Fruit fly (Drosophila melanogaster) whole organism, embryonic: Measurements from ENCODE around the gene clumsy.
A peak's percentile ranks its signal among the peaks of the same experiment; 100 is the strongest.

Source experiments
- Adf1 ChIP-seq: fragments of 200-800 bp; sonication (Bioruptor generic); IDR thresholded peaks from 2 replicates; pipeline ENCODE4 v1.3.6; 2022; ENCODE audit warnings: missing biosample characterization, missing genetic modification characterization
- B-H1 ChIP-seq: fragments of 200-800 bp; sonication (Bioruptor generic); IDR thresholded peaks from 3 replicates; pipeline ENCODE4 v1.3.6; 2022; ENCODE audit warnings: missing biosample characterization, missing genetic modification characterization
- Blimp-1 ChIP-seq: fragments of 200-800 bp; sonication (Bioruptor generic); optimal IDR thresholded peaks from 3 replicates; lab custom pipeline; 2018; ENCODE audit warnings: missing biosample characterization, missing genetic modification characterization, mild to moderate bottlenecking, moderate library complexity, missing genetic modification reagents
- CG10274 ChIP-seq: fragments of 200-800 bp; sonication (Bioruptor generic); optimal IDR thresholded peaks from 3 replicates; lab custom pipeline; 2017; ENCODE audit warnings: missing biosample characterization, mild to moderate bottlenecking, missing genetic modification characterization
- CG10543 ChIP-seq: fragments of 200-800 bp; sonication (Bioruptor generic); optimal IDR thresholded peaks from 3 replicates; lab custom pipeline; 2017; ENCODE audit warnings: missing biosample characterization, mild to moderate bottlenecking, missing genetic modification characterization, moderate library complexity
- CG11093 ChIP-seq: fragments of 200-800 bp; sonication (Bioruptor generic); IDR thresholded peaks from 3 replicates; pipeline ENCODE4 v1.3.6; 2022; ENCODE audit warnings: missing biosample characterization, missing genetic modification characterization
- CG11696 ChIP-seq: fragments of 200-800 bp; sonication (Bioruptor generic); IDR thresholded peaks from 2 replicates; pipeline ENCODE4 v1.3.6; 2022; ENCODE audit warnings: missing biosample characterization, missing genetic modification characterization
- CG12071 ChIP-seq: fragments of 200-800 bp; sonication (Bioruptor generic); optimal IDR thresholded peaks from 3 replicates; lab custom pipeline; 2018; ENCODE audit warnings: missing biosample characterization, mild to moderate bottlenecking, missing genetic modification characterization
- CG12219 ChIP-seq: fragments of 200-800 bp; sonication (Bioruptor generic); optimal IDR thresholded peaks from 3 replicates; lab custom pipeline; 2018; ENCODE audit warnings: missing biosample characterization, mild to moderate bottlenecking, missing genetic modification characterization
- CG13624 ChIP-seq: fragments of 200-800 bp; sonication (Bioruptor generic); optimal IDR thresholded peaks from 2 replicates; lab custom pipeline; 2016; ENCODE audit warnings: missing biosample characterization, missing genetic modification characterization
- CG13775 ChIP-seq: fragments of 200-800 bp; sonication (Bioruptor generic); optimal IDR thresholded peaks from 3 replicates; lab custom pipeline; 2017; ENCODE audit warnings: missing biosample characterization, mild to moderate bottlenecking, missing genetic modification characterization
- CG13894 ChIP-seq: fragments of 200-800 bp; sonication (Bioruptor generic); optimal IDR thresholded peaks from 3 replicates; lab custom pipeline; 2018; ENCODE audit warnings: missing biosample characterization, mild to moderate bottlenecking, missing genetic modification characterization, moderate library complexity
- CG14441 ChIP-seq: fragments of 200-800 bp; sonication (Bioruptor generic); IDR thresholded peaks from 2 replicates; pipeline ENCODE4 v1.3.6; 2022; ENCODE audit warnings: missing biosample characterization, missing genetic modification characterization
- CG14710 ChIP-seq: fragments of 200-800 bp; sonication (Bioruptor generic); optimal IDR thresholded peaks from 3 replicates; lab custom pipeline; 2019; ENCODE audit warnings: missing biosample characterization, mild to moderate bottlenecking, missing genetic modification characterization, moderate library complexity
- CG1603 ChIP-seq: fragments of 200-800 bp; sonication (Bioruptor generic); optimal IDR thresholded peaks from 2 replicates; lab custom pipeline; 2019; ENCODE audit warnings: missing biosample characterization, mild to moderate bottlenecking, missing genetic modification characterization, moderate library complexity
- CG16863 ChIP-seq: fragments of 200-800 bp; sonication (Bioruptor generic); optimal IDR thresholded peaks from 3 replicates; lab custom pipeline; 2016; ENCODE audit warnings: missing biosample characterization, missing genetic modification characterization
- CG17802 ChIP-seq: fragments of 200-800 bp; sonication (Bioruptor generic); optimal IDR thresholded peaks from 2 replicates; lab custom pipeline; 2018; ENCODE audit warnings: missing biosample characterization, mild to moderate bottlenecking, missing genetic modification characterization, moderate library complexity
- CG30020 ChIP-seq: fragments of 200-800 bp; optimal IDR thresholded peaks from 2 replicates; lab custom pipeline; 2019; ENCODE audit warnings: missing biosample characterization, mild to moderate bottlenecking, missing genetic modification characterization, moderate library complexity
- CG30403 ChIP-seq: fragments of 200-800 bp; sonication (Bioruptor generic); optimal IDR thresholded peaks from 3 replicates; lab custom pipeline; 2016; ENCODE audit warnings: missing biosample characterization, missing genetic modification characterization
- CG31365 ChIP-seq: fragments of 200-800 bp; sonication (Bioruptor generic); optimal IDR thresholded peaks from 2 replicates; lab custom pipeline; 2018; ENCODE audit warnings: missing biosample characterization, mild to moderate bottlenecking, missing genetic modification characterization
- CG34224 ChIP-seq: fragments of 200-800 bp; sonication (Bioruptor generic); IDR thresholded peaks from 3 replicates; pipeline ENCODE4 v1.3.6; 2022; ENCODE audit warnings: missing biosample characterization, missing genetic modification characterization; ENCODE audit not compliant: partially characterized antibody
- CG3726 ChIP-seq: fragments of 200-800 bp; sonication (Bioruptor generic); IDR thresholded peaks from 3 replicates; pipeline ENCODE4, ENCODE4 v1.3.6; 2022; ENCODE audit warnings: missing biosample characterization, missing genetic modification characterization
- CG3847 ChIP-seq: fragments of 200-800 bp; sonication (Bioruptor generic); IDR thresholded peaks from 2 replicates; pipeline ENCODE4 v1.3.6; 2022; ENCODE audit warnings: missing biosample characterization, missing genetic modification characterization
- CG5180 ChIP-seq: fragments of 200-800 bp; sonication (Bioruptor generic); optimal IDR thresholded peaks from 3 replicates; lab custom pipeline; 2017; ENCODE audit warnings: missing biosample characterization, missing genetic modification characterization, mild to moderate bottlenecking, moderate library complexity, missing genetic modification reagents
- CG6175 ChIP-seq: fragments of 200-800 bp; sonication (Bioruptor generic); IDR thresholded peaks from 3 replicates; pipeline ENCODE4 v1.3.6; 2022; ENCODE audit warnings: missing biosample characterization, missing genetic modification characterization
- CoRest ChIP-seq: fragments of 200-800 bp; sonication (Bioruptor generic); optimal IDR thresholded peaks from 3 replicates; lab custom pipeline; 2018; ENCODE audit warnings: missing biosample characterization, mild to moderate bottlenecking, missing genetic modification characterization, moderate library complexity
- Deaf1 ChIP-seq: fragments of 200-800 bp; optimal IDR thresholded peaks from 3 replicates; lab custom pipeline; 2019; ENCODE audit warnings: missing biosample characterization, mild to moderate bottlenecking, missing genetic modification characterization, moderate library complexity
- Dref ChIP-seq: fragments of 200-800 bp; sonication (Bioruptor generic); IDR thresholded peaks from 2 replicates; pipeline ENCODE4 v1.3.6; 2022; ENCODE audit warnings: missing biosample characterization, missing genetic modification characterization
- Ets65A ChIP-seq: fragments of 200-800 bp; sonication (Bioruptor generic); peaks from one replicate; lab custom pipeline; 2016; ENCODE audit warnings: missing biosample characterization, missing genetic modification characterization
- HLH3B ChIP-seq: fragments of 200-800 bp; sonication (Bioruptor generic); IDR thresholded peaks from 2 replicates; pipeline ENCODE4 v1.3.6; 2022; ENCODE audit warnings: missing biosample characterization, missing genetic modification characterization
- HLH54F ChIP-seq: fragments of 200-800 bp; sonication (Bioruptor generic); optimal IDR thresholded peaks from 3 replicates; lab custom pipeline; 2016; ENCODE audit warnings: missing biosample characterization, missing genetic modification characterization
- MBD-R2 ChIP-seq: fragments of 200-800 bp; sonication (Bioruptor generic); IDR thresholded peaks from 2 replicates; pipeline ENCODE4 v1.3.6; 2022; ENCODE audit warnings: missing biosample characterization, missing genetic modification characterization
- Oaz ChIP-seq: fragments of 200-800 bp; sonication (Bioruptor generic); IDR thresholded peaks from 2 replicates; pipeline ENCODE4 v1.3.6; 2022; ENCODE audit warnings: missing biosample characterization, missing genetic modification characterization
- Sry-δ ChIP-seq: fragments of 200-800 bp; sonication (Bioruptor generic); optimal IDR thresholded peaks from 2 replicates; lab custom pipeline; 2016; ENCODE audit warnings: missing biosample characterization, missing genetic modification characterization
- ac ChIP-seq: fragments of 200-800 bp; sonication (Bioruptor generic); optimal IDR thresholded peaks from 3 replicates; lab custom pipeline; 2017; ENCODE audit warnings: missing biosample characterization, mild to moderate bottlenecking, missing genetic modification characterization
- al ChIP-seq: fragments of 200-800 bp; sonication (Bioruptor generic); IDR thresholded peaks from 2 replicates; pipeline ENCODE4 v1.3.6; 2022; ENCODE audit warnings: missing biosample characterization, missing genetic modification characterization
- ato ChIP-seq: fragments of 200-800 bp; sonication (Bioruptor generic); IDR thresholded peaks from 2 replicates; pipeline ENCODE4 v1.3.6; 2022; ENCODE audit warnings: missing biosample characterization, missing genetic modification characterization; ENCODE audit not compliant: partially characterized antibody
- bigmax ChIP-seq: fragments of 200-800 bp; sonication (Bioruptor generic); optimal IDR thresholded peaks from 2 replicates; lab custom pipeline; 2018; ENCODE audit warnings: missing biosample characterization, mild to moderate bottlenecking, missing genetic modification characterization
- corto ChIP-seq: fragments of 200-800 bp; sonication (Bioruptor generic); optimal IDR thresholded peaks from 2 replicates; lab custom pipeline; 2016; ENCODE audit warnings: missing biosample characterization, mild to moderate bottlenecking, missing genetic modification characterization, moderate library complexity
- dati ChIP-seq: fragments of 200-800 bp; sonication (Bioruptor generic); IDR thresholded peaks from 2 replicates; pipeline ENCODE4 v1.3.6; 2022; ENCODE audit warnings: missing biosample characterization, missing genetic modification characterization
- jumu ChIP-seq: fragments of 200-800 bp; sonication (Bioruptor generic); optimal IDR thresholded peaks from 3 replicates; lab custom pipeline; 2016; ENCODE audit warnings: missing biosample characterization, missing genetic modification characterization
- ken ChIP-seq: fragments of 200-800 bp; sonication (Bioruptor generic); IDR thresholded peaks from 3 replicates; pipeline ENCODE4 v1.3.6; 2022; ENCODE audit warnings: missing biosample characterization, missing genetic modification characterization
- lbe ChIP-seq: fragments of 200-800 bp; sonication (Bioruptor generic); optimal IDR thresholded peaks from 2 replicates; lab custom pipeline; 2016; ENCODE audit warnings: missing biosample characterization, mild to moderate bottlenecking, missing genetic modification characterization
- mld ChIP-seq: fragments of 200-800 bp; sonication (Bioruptor generic); IDR thresholded peaks from 3 replicates; pipeline ENCODE4 v1.3.6; 2022; ENCODE audit warnings: missing biosample characterization, missing genetic modification characterization; ENCODE audit not compliant: partially characterized antibody
- otp ChIP-seq: fragments of 200-800 bp; sonication (Bioruptor generic); IDR thresholded peaks from 3 replicates; pipeline ENCODE4, ENCODE4 v1.3.6; 2022; ENCODE audit warnings: missing biosample characterization, missing genetic modification characterization
- pb ChIP-seq: fragments of 200-800 bp; sonication (Bioruptor generic); optimal IDR thresholded peaks from 3 replicates; lab custom pipeline; 2016; ENCODE audit warnings: missing biosample characterization, missing genetic modification characterization
- sob ChIP-seq: fragments of 200-800 bp; sonication (Bioruptor generic); IDR thresholded peaks from 2 replicates; pipeline ENCODE4 v1.3.6; 2022; ENCODE audit warnings: missing biosample characterization, missing genetic modification characterization
- sug ChIP-seq: fragments of 200-800 bp; optimal IDR thresholded peaks from 2 replicates; lab custom pipeline; 2019; ENCODE audit warnings: missing biosample characterization, mild to moderate bottlenecking, missing genetic modification characterization, moderate library complexity
- tio ChIP-seq: fragments of 200-800 bp; sonication (Bioruptor generic); optimal IDR thresholded peaks from 2 replicates; lab custom pipeline; 2017; ENCODE audit warnings: missing biosample characterization, missing genetic modification characterization, inconsistent platforms
- usp ChIP-seq: fragments of >200 bp; optimal IDR thresholded peaks from 2 replicates; lab custom pipeline; 2017; ENCODE audit warnings: missing biosample characterization, missing genetic modification characterization
- vvl ChIP-seq: fragments of 200-800 bp; sonication (Bioruptor generic); IDR thresholded peaks from 2 replicates; pipeline ENCODE4 v1.3.6; 2022; ENCODE audit warnings: missing biosample characterization, missing genetic modification characterization
- wdn ChIP-seq: fragments of 200-800 bp; sonication (Bioruptor generic); IDR thresholded peaks from 2 replicates; pipeline ENCODE4 v1.3.6; 2022; ENCODE audit warnings: missing biosample characterization, missing genetic modification characterization
- yki ChIP-seq: fragments of >200 bp; optimal IDR thresholded peaks from 3 replicates; lab custom pipeline; 2018

clumsy gene

dm6 chr2L:21221114-21221578 lies 14.9 kb downstream of the clumsy start, which contains the start of gene CG8677 (continued):
- TF ChIP-seq sob (GFP tag; lab: Robert Waterston, UW) (no peak), CG11696 (GFP tag; lab: Robert Waterston, UW) (no peak), otp (no peak), wdn (GFP tag; lab: Robert Waterston, UW) (no peak), usp (GFP tag; lab: Kevin White, UChicago) (no peak), yki (no peak), CG3726 (GFP tag; lab: Robert Waterston, UW) (no peak), ato (GFP tag; lab: Robert Waterston, UW) (no peak), Blimp-1 (no peak), CG11093 (no peak), vvl (no peak), CG30403 (no peak), CG17802 (tag; lab: Kevin White, UChicago) (no peak), CG14441 (GFP tag; lab: Robert Waterston, UW) (no peak), CG12219 (GFP tag; lab: Kevin White, UChicago) (no peak), CG5180 (no peak), CG30020 (tag; lab: Kevin White, UChicago) (peak; percentile 11), Dref (GFP tag; lab: Robert Waterston, UW) (peak; percentile 32; the same call in 1 of the 2 replicates), dati (GFP tag; lab: Robert Waterston, UW) (no peak), bigmax (GFP tag; lab: Kevin White, UChicago) (no peak), ac (GFP tag; lab: Kevin White, UChicago) (no peak), mld (GFP tag; lab: Robert Waterston, UW) (no peak), CG12071 (no peak), CG6175 (GFP tag; lab: Robert Waterston, UW) (no peak), jumu (no peak), CG10543 (GFP tag; lab: Kevin White, UChicago) (no peak), CG3847 (GFP tag; lab: Robert Waterston, UW) (peak; percentile 56; the same call in 1 of the 2 replicates), HLH54F (GFP tag; lab: Kevin White, UChicago) (no peak), lbe (GFP tag; lab: Kevin White, UChicago) (no peak), sug (tag; lab: Kevin White, UChicago) (no peak), Oaz (GFP tag; lab: Robert Waterston, UW) (no peak), al (GFP tag; lab: Robert Waterston, UW) (no peak), CG16863 (no peak), tio (no peak), Adf1 (GFP tag; lab: Robert Waterston, UW) (no peak), CG34224 (GFP tag; lab: Robert Waterston, UW) (no peak), CG13624 (GFP tag; lab: Kevin White, UChicago) (no peak), Ets65A (GFP tag; lab: Kevin White, UChicago) (peak; percentile 63), ken (GFP tag; lab: Robert Waterston, UW) (no peak), corto (GFP tag; lab: Kevin White, UChicago) (no peak), Deaf1 (tag; lab: Kevin White, UChicago) (no peak), B-H1 (GFP tag; lab: Robert Waterston, UW) (no peak), CG10274 (GFP tag; lab: Kevin White, UChicago) (no peak), CG31365 (tag; lab: Kevin White, UChicago) (no peak), CG13775 (GFP tag; lab: Kevin White, UChicago) (no peak), CoRest (tag; lab: Kevin White, UChicago) (no peak), CG14710 (tag; lab: Kevin White, UChicago) (peak; percentile 47), pb (no peak), HLH3B (0 out of 2 replicates have a peak, but pooled peaks have one; percentile 8), Sry-δ (peak; percentile 14), CG13894 (tag; lab: Kevin White, UChicago) (no peak), MBD-R2 (GFP tag; lab: Robert Waterston, UW) (peak; percentile 65), CG1603 (tag; lab: Kevin White, UChicago) (peak; percentile 78)
